Fruit fly (Drosophila melanogaster) ovary, adult (tissue): Measurements from ENCODE around the gene CG7252.

Experiments
- CG17801 ChIP-seq: fragments of 200-800 bp; optimal IDR thresholded peaks from 2 replicates; lab custom pipeline; 2019; ENCODE audit warnings: missing biosample characterization, mild to moderate bottlenecking, missing genetic modification characterization, moderate library complexity; ENCODE audit not compliant: partially characterized antibody

CG7252 gene

dm6 chr3L:11966104-11966503, 18.6 kb downstream of the CG7252 start, which contains the start of gene prc:
prc (minus strand) TSS chr3L:11966131.
- no peak for TF ChIP-seq CG17801 (GFP tag; lab: Kevin White, UChicago)

DNA sequence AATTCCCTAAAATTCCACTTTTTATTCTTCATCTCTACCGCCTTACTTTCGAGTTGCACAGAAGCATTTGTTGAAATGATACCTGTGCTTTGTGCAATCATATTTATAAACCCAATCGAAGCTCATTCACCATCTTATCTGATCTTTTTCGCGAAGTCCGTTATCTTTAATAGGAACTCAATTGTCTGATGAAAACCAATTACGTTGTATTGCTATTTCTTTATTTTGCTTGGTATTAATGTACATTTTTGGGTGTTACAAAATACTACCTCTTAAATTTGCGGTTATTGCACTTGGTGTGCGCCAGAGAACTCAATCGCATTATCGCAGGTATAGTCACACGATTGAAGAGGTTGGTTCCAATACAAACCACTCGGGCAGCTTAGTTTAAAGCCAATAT, 25.4 kb downstream of the CG7252 start, which contains the start of gene Muc68E:
TSS of gene Muc68E (minus strand) at position 101 of the 400 bp plus-strand sequence.
- no peak for TF ChIP-seq CG17801 (GFP tag; lab: Kevin White, UChicago)

DNA sequence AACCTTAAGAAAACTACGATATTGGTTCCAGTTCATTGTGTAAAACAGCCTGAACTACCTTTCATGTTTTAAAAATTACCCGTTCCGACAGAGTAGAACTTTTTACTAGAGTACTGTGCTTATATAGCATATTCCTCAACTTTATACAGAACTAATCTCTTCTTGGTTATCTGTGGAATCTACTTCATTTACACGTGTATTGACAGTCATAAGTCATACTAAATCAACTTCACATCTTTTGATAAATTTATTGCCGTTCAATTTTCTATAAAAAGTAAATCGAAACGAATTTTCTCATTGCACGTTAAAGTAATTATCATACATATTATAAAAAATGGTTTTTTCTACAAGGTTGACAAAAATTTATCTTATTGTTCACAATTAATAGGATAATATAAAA, 26.2 kb downstream of the CG7252 start, which contains the start of gene CG42397:
TSS of gene CG42397 (minus strand) at position 101 of the 400 bp plus-strand sequence.
- TF ChIP-seq CG17801 (GFP tag; lab: Kevin White, UChicago), result no peak

DNA sequence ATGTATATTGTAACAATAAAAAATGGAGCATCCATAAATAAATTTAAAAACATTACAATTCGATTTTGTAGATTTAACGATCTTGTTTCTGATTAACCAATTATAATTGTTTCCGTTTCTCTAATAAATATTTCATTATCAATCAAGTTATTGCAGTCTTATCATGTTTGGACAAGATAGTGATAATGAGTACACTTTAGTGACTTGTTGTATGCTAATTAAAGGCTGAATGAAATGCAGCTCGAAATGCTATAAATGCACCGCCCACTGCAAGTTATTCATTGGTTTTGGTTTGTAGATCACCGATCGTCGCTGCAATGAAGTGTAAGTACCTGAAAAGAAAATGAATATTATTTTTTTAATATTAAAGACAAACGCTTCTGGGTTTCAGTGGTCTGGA, 27.1 kb downstream of the CG7252 start, which contains the start of gene CG14125:
TSS of gene CG14125 (plus strand) at position 301 of the 400 bp plus-strand sequence.
- TF ChIP-seq CG17801 (GFP tag; lab: Kevin White, UChicago), result no peak

dm6 chr3L:11975811-11976210, 28.3 kb downstream of the CG7252 start, which contains the start of gene CG43896:
CG43896 (plus strand) TSS chr3L:11976111.
- no peak for TF ChIP-seq CG17801 (GFP tag; lab: Kevin White, UChicago)

dm6 chr3L:11984606-11985005, 37.1 kb downstream of the CG7252 start, which contains the start of gene CG6938:
CG6938 (plus strand) TSS chr3L:11984906.
- no peak for TF ChIP-seq CG17801 (GFP tag; lab: Kevin White, UChicago)

- no peak for TF ChIP-seq CG17801 (GFP tag; lab: Kevin White, UChicago)
These were observed 43.0 kb downstream of the CG7252 start, which contains the start of gene CG6931 for dm6 chr3L:11990436-11990835. CG6931 (plus strand) TSS chr3L:11990736.

DNA sequence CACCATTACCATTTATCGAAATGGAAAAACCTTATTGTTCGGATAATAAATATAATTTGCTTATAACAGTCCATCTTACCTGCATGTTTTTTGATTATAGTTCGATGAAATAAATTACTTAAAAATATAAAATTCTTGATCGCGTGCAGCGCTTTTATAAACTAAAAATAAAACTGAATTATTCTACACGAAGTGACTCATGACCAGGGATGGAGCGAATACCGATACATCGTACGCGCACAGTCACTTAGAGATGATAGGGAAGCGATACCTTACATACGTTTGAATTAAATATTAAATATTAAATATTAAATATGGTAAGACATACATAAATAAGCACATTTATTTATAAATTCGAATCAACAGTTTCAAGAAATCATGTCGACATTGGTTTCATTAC, 45.5 kb downstream of the CG7252 start, which contains the start of gene viaf:
TSS of gene viaf (minus strand) at position 220 of the 400 bp plus-strand sequence.
- peak; percentile 68 for TF ChIP-seq CG17801 (GFP tag; lab: Kevin White, UChicago)

DNA sequence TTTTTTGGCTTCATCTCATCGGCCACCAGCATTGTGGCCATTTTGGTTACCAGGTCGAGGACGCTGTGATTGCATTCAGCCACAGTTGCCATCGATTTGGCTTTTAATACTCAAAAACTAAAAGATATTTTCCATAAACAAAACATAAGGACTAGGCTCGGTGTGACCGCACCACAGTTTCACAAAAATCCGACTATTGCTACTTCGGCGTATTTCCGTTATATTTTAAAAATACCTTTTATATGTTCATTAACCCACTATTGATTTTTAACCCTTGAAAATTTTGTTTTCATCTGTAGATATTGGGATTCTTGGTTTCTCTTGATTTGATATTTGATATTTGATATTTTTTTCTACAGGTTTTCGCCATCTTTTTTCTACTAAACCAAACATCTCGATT, 50.5 kb downstream of the CG7252 start, which contains the start of gene Grip163:
TSS of gene Grip163 (minus strand) at position 180 of the 400 bp plus-strand sequence.
- no peak for TF ChIP-seq CG17801 (GFP tag; lab: Kevin White, UChicago)
